Worm (Caenorhabditis elegans) whole organism, late embryonic: ENCODE data around the gene rtfo-1.

Experiments used
- C08G9.2 ChIP-seq: sonication (generic microtip); optimal IDR thresholded peaks from 2 replicates; lab custom pipeline; 2016; ENCODE audit warnings: mild to moderate bottlenecking, missing genetic modification characterization, moderate library complexity, missing compliant biosample characterization
- C38D4.7 ChIP-seq: fragments of 200-800 bp; sonication (Bioruptor generic); optimal IDR thresholded peaks from 2 replicates; lab custom pipeline; 2018; ENCODE audit warnings: mild to moderate bottlenecking, missing genetic modification characterization, moderate library complexity, missing compliant biosample characterization
- F13H6.1 ChIP-seq: sonication (generic microtip); optimal IDR thresholded peaks from 2 replicates; lab custom pipeline; 2016; ENCODE audit warnings: missing genetic modification characterization, missing compliant biosample characterization
- K09A11.1 ChIP-seq: sonication (generic microtip); optimal IDR thresholded peaks from 2 replicates; lab custom pipeline; 2017; ENCODE audit warnings: antibody characterized with exemption, mild to moderate bottlenecking, missing genetic modification characterization, missing compliant biosample characterization; ENCODE audit not compliant: insufficient read depth
- T23F11.4 ChIP-seq: fragments of 200-800 bp; sonication (Bioruptor generic); optimal IDR thresholded peaks from 2 replicates; lab custom pipeline; 2018; ENCODE audit warnings: mild to moderate bottlenecking, missing genetic modification characterization, missing compliant biosample characterization
- Y22D7AL.16 ChIP-seq: sonication (generic microtip); optimal IDR thresholded peaks from 2 replicates; lab custom pipeline; 2016; ENCODE audit warnings: missing genetic modification characterization, missing compliant biosample characterization
- ahr-1 ChIP-seq: sonication (generic microtip); optimal IDR thresholded peaks from 2 replicates; lab custom pipeline; 2016; ENCODE audit warnings: missing genetic modification characterization, missing compliant biosample characterization
- ama-1 ChIP-seq: fragments of 150-350 bp; optimal IDR thresholded peaks from 2 replicates; lab custom pipeline; 2014
- ceh-18 ChIP-seq: sonication (generic microtip); optimal IDR thresholded peaks from 2 replicates; lab custom pipeline; 2016; ENCODE audit warnings: missing genetic modification characterization, missing compliant biosample characterization
- ceh-2 ChIP-seq: sonication (generic microtip); optimal IDR thresholded peaks from 2 replicates; lab custom pipeline; 2016; ENCODE audit warnings: missing genotype, missing genetic modification characterization, missing compliant biosample characterization
- ceh-30 ChIP-seq: fragments of 150-350 bp; optimal IDR thresholded peaks from 2 replicates; lab custom pipeline; 2014; ENCODE audit warnings: missing biosample characterization, missing genetic modification characterization
- ceh-31 ChIP-seq: sonication (generic microtip); optimal IDR thresholded peaks from 2 replicates; lab custom pipeline; 2016; ENCODE audit warnings: missing genetic modification characterization, missing compliant biosample characterization
- ceh-45 ChIP-seq: fragments of 200-800 bp; sonication (Bioruptor generic); IDR thresholded peaks from 2 replicates; pipeline ENCODE4 v1.3.6; 2022; ENCODE audit warnings: missing genetic modification reagents, missing genetic modification characterization, missing compliant biosample characterization
- ceh-6 ChIP-seq: fragments of 200-800 bp; sonication (Bioruptor generic); optimal IDR thresholded peaks from 2 replicates; lab custom pipeline; 2018; ENCODE audit warnings: mild to moderate bottlenecking, missing genetic modification characterization, missing compliant biosample characterization
- dmd-4 ChIP-seq: sonication (generic microtip); optimal IDR thresholded peaks from 2 replicates; lab custom pipeline; 2016; ENCODE audit warnings: borderline replicate concordance, missing genetic modification characterization, missing compliant biosample characterization
- dve-1 ChIP-seq: sonication (generic microtip); optimal IDR thresholded peaks from 2 replicates; lab custom pipeline; 2017; ENCODE audit warnings: antibody characterized with exemption, mild to moderate bottlenecking, missing genetic modification characterization, missing compliant biosample characterization
- elt-2 ChIP-seq: sonication (generic microtip); optimal IDR thresholded peaks from 2 replicates; lab custom pipeline; 2016; ENCODE audit warnings: missing genetic modification reagents, missing genetic modification characterization, missing compliant biosample characterization
- ets-4 ChIP-seq: sonication (generic microtip); optimal IDR thresholded peaks from 2 replicates; lab custom pipeline; 2016; ENCODE audit warnings: missing genetic modification characterization, missing compliant biosample characterization
- eyg-1 ChIP-seq: sonication (generic microtip); optimal IDR thresholded peaks from 2 replicates; lab custom pipeline; 2016; ENCODE audit warnings: missing genotype, missing genetic modification characterization, missing compliant biosample characterization
- fkh-6 ChIP-seq: sonication (generic microtip); optimal IDR thresholded peaks from 2 replicates; lab custom pipeline; 2016; ENCODE audit warnings: missing genetic modification characterization, missing compliant biosample characterization
- hlh-13 ChIP-seq: fragments of 200-800 bp; sonication (Bioruptor generic); optimal IDR thresholded peaks from 2 replicates; lab custom pipeline; 2018; ENCODE audit warnings: mild to moderate bottlenecking, missing genetic modification characterization, missing compliant biosample characterization
- hlh-8 ChIP-seq: sonication (generic microtip); optimal IDR thresholded peaks from 2 replicates; lab custom pipeline; 2016; ENCODE audit warnings: missing genotype, missing genetic modification characterization, missing compliant biosample characterization
- lim-6 ChIP-seq: sonication (generic microtip); optimal IDR thresholded peaks from 2 replicates; lab custom pipeline; 2016; ENCODE audit warnings: missing genetic modification characterization, missing compliant biosample characterization
- lin-11 ChIP-seq: fragments of 200-800 bp; sonication (Bioruptor generic); optimal IDR thresholded peaks from 2 replicates; lab custom pipeline; 2018; ENCODE audit warnings: mild to moderate bottlenecking, missing genetic modification characterization, missing compliant biosample characterization
- madf-2 ChIP-seq: sonication (generic microtip); optimal IDR thresholded peaks from 2 replicates; lab custom pipeline; 2017; ENCODE audit warnings: missing genetic modification characterization, missing compliant biosample characterization
- nfya-1 ChIP-seq: sonication (generic microtip); optimal IDR thresholded peaks from 2 replicates; lab custom pipeline; 2017; ENCODE audit warnings: missing genetic modification characterization, mild to moderate bottlenecking, missing compliant biosample characterization, antibody characterized with exemption, moderate library complexity
- nhr-11 ChIP-seq: fragments of 150-350 bp; optimal IDR thresholded peaks from 2 replicates; lab custom pipeline; 2014; ENCODE audit warnings: missing biosample characterization, missing genetic modification characterization
- nhr-232 ChIP-seq: sonication (generic microtip); optimal IDR thresholded peaks from 2 replicates; lab custom pipeline; 2016; ENCODE audit warnings: missing genetic modification characterization, missing compliant biosample characterization
- npax-4 ChIP-seq: sonication (generic microtip); optimal IDR thresholded peaks from 2 replicates; lab custom pipeline; 2016; ENCODE audit warnings: missing genetic modification characterization, missing compliant biosample characterization
- odd-2 ChIP-seq: sonication (generic microtip); optimal IDR thresholded peaks from 2 replicates; lab custom pipeline; 2017; ENCODE audit warnings: antibody characterized with exemption, mild to moderate bottlenecking, missing genetic modification characterization, missing compliant biosample characterization
- pax-1 ChIP-seq: fragments of 150-350 bp; optimal IDR thresholded peaks from 2 replicates; lab custom pipeline; 2014; ENCODE audit warnings: missing biosample characterization, missing genetic modification characterization
- pha-2 ChIP-seq: sonication (generic microtip); optimal IDR thresholded peaks from 2 replicates; lab custom pipeline; 2017; ENCODE audit warnings: mild to moderate bottlenecking, missing genetic modification characterization, missing compliant biosample characterization
- pha-4 ChIP-seq: fragments of 150-350 bp; optimal IDR thresholded peaks from 2 replicates; lab custom pipeline; 2018; ENCODE audit warnings: missing biosample characterization, missing genetic modification reagents, missing genetic modification characterization
- pros-1 ChIP-seq: fragments of 150-350 bp; optimal IDR thresholded peaks from 2 replicates; lab custom pipeline; 2014; ENCODE audit warnings: missing biosample characterization, missing genetic modification reagents, missing genetic modification characterization
- ref-2 ChIP-seq: sonication (generic microtip); optimal IDR thresholded peaks from 2 replicates; lab custom pipeline; 2016; ENCODE audit warnings: missing genetic modification characterization, missing compliant biosample characterization
- sdc-2 ChIP-seq: sonication (generic microtip); optimal IDR thresholded peaks from 2 replicates; lab custom pipeline; 2016; ENCODE audit warnings: missing genotype, missing genetic modification characterization, missing compliant biosample characterization
- syd-9 ChIP-seq: sonication (generic microtip); optimal IDR thresholded peaks from 2 replicates; lab custom pipeline; 2016; ENCODE audit warnings: mild to moderate bottlenecking, missing genetic modification characterization, moderate library complexity, missing compliant biosample characterization
- tbx-7 ChIP-seq: sonication (generic microtip); optimal IDR thresholded peaks from 2 replicates; lab custom pipeline; 2016; ENCODE audit warnings: missing genotype, missing genetic modification characterization, missing compliant biosample characterization
- ttx-3 ChIP-seq: sonication (generic microtip); optimal IDR thresholded peaks from 2 replicates; lab custom pipeline; 2016; ENCODE audit warnings: missing genetic modification reagents, missing genetic modification characterization, missing compliant biosample characterization
- unc-3 ChIP-seq, 2 experiments: fragments of 200-800 bp in 1 of 2; sonication (Bioruptor generic) in 1 of 2; sonication (generic microtip) in 1 of 2; conservative IDR thresholded peaks in 1 of 2; optimal IDR thresholded peaks in 1 of 2; 2 replicates each; pipeline versions ENCODE4 v1.3.6 to Lab custom; 2016 to 2022; ENCODE audit warnings: missing compliant biosample characterization in 2 of 2, missing genetic modification characterization in 2 of 2, missing genetic modification reagents in 1 of 2
- unc-42 ChIP-seq: sonication (generic microtip); optimal IDR thresholded peaks from 2 replicates; lab custom pipeline; 2016; ENCODE audit warnings: missing genotype, missing genetic modification characterization, missing compliant biosample characterization
- unc-55 ChIP-seq: sonication (generic microtip); optimal IDR thresholded peaks from 2 replicates; lab custom pipeline; 2017; ENCODE audit warnings: missing biosample characterization, missing genetic modification reagents, missing genetic modification characterization
- unc-86 ChIP-seq: sonication (generic microtip); optimal IDR thresholded peaks from 2 replicates; lab custom pipeline; 2016; ENCODE audit warnings: missing genetic modification characterization, missing compliant biosample characterization
- zip-5 ChIP-seq: sonication (generic microtip); optimal IDR thresholded peaks from 2 replicates; lab custom pipeline; 2016; ENCODE audit warnings: missing genetic modification characterization, missing compliant biosample characterization
- ztf-16 ChIP-seq: sonication (generic microtip); optimal IDR thresholded peaks from 2 replicates; lab custom pipeline; 2017; ENCODE audit warnings: missing genetic modification characterization, missing compliant biosample characterization

Gene rtfo-1

ce11 chrV:9556668-9557067 lies 25.8 kb downstream of the rtfo-1 start:
- TF ChIP-seq unc-42 (tag; lab: Kevin White, UChicago) (no peak), ceh-18 (tag; lab: Kevin White, UChicago) (no peak), syd-9 (no peak), ref-2 (tag; lab: Kevin White, UChicago) (no peak), sdc-2 (tag; lab: Kevin White, UChicago) (no peak), K09A11.1 (tag; lab: Kevin White, UChicago) (no peak), T23F11.4 (GFP tag; lab: Kevin White, UChicago) (no peak), ttx-3 (tag; lab: Kevin White, UChicago) (no peak), C08G9.2 (no peak), zip-5 (tag; lab: Kevin White, UChicago) (no peak), dve-1 (tag; lab: Kevin White, UChicago) (no peak), unc-86 (tag; lab: Kevin White, UChicago) (no peak), ahr-1 (tag; lab: Kevin White, UChicago) (no peak), tbx-7 (tag; lab: Kevin White, UChicago) (no peak), madf-2 (tag; lab: Kevin White, UChicago) (no peak), fkh-6 (tag; lab: Kevin White, UChicago) (no peak)
- TF ChIP-seq, all 69 proteins: peak for 0

ce11 chrV:9550313-9550712 lies 32.1 kb downstream of the rtfo-1 start, which contains the start of gene ehbp-1:
TSS of gene ehbp-1 (plus strand) at chrV:9550644.
- no peak for TF ChIP-seq nhr-11 (tag; lab: Kevin White, UChicago)
- peak; percentile 88 for TF ChIP-seq unc-42 (tag; lab: Kevin White, UChicago)
- TF ChIP-seq ceh-31 (tag; lab: Kevin White, UChicago): peak; percentile 22
- TF ChIP-seq unc-86 (tag; lab: Kevin White, UChicago): no peak
- no peak for TF ChIP-seq pha-4 (tag; lab: Kevin White, UChicago)

ce11 chrV:9549459-9549858 lies 33.0 kb downstream of the rtfo-1 start, which contains the start of gene nstp-10:
TSS of gene nstp-10 (minus strand) at chrV:9549836.
- no peak for TF ChIP-seq ama-1 (lab: Kevin White, UChicago)
- no peak for TF ChIP-seq elt-2 (tag; lab: Kevin White, UChicago)
- no peak for TF ChIP-seq ztf-16
- TF ChIP-seq ceh-31 (tag; lab: Kevin White, UChicago): peak; percentile 43
- no peak for TF ChIP-seq unc-86 (tag; lab: Kevin White, UChicago)
- no peak for TF ChIP-seq lin-11 (tag; lab: Kevin White, UChicago)
- TF ChIP-seq pha-2 (tag; lab: Kevin White, UChicago): no peak
- TF ChIP-seq C38D4.7 (GFP tag; lab: Kevin White, UChicago): no peak

ce11 chrV:9546860-9547269 lies 35.6 kb downstream of the rtfo-1 start, which contains the start of gene his-37:
TSS of gene his-37 (plus strand) at chrV:9547105.
- TF ChIP-seq ceh-6 (GFP tag; lab: Kevin White, UChicago) (no peak), pha-2 (tag; lab: Kevin White, UChicago) (peak; percentile 12), ets-4 (tag; lab: Kevin White, UChicago) (peak; percentile 86), sdc-2 (tag; lab: Kevin White, UChicago) (no peak), F13H6.1 (tag; lab: Kevin White, UChicago) (no peak), dmd-4 (tag; lab: Kevin White, UChicago) (peak; percentile 11), K09A11.1 (tag; lab: Kevin White, UChicago) (no peak), unc-3 (GFP tag; conservative IDR thresholded peaks at IDR 0.05; lab: Robert Waterston, UW) (no peak), unc-3 (tag; optimal IDR thresholded peaks at IDR 0.05; lab: Kevin White, UChicago) (peak; percentile 65), ama-1 (lab: Kevin White, UChicago) (no peak), ceh-45 (GFP tag; lab: Robert Waterston, UW) (no peak), lim-6 (tag; lab: Kevin White, UChicago) (no peak), nfya-1 (tag; lab: Kevin White, UChicago) (peak; percentile 93), hlh-8 (tag; lab: Kevin White, UChicago) (peak; percentile 41), unc-55 (GFP tag; lab: Kevin White, UChicago) (peak; percentile 92), tbx-7 (tag; lab: Kevin White, UChicago) (peak; percentile 25), pros-1 (tag; lab: Kevin White, UChicago) (peak; percentile 66), unc-42 (tag; lab: Kevin White, UChicago) (peak; percentile 86), nhr-232 (tag; lab: Kevin White, UChicago) (no peak), eyg-1 (tag; lab: Kevin White, UChicago) (no peak), pax-1 (tag; lab: Kevin White, UChicago) (peak; percentile 79), T23F11.4 (GFP tag; lab: Kevin White, UChicago) (peak; percentile 38), pha-4 (tag; lab: Kevin White, UChicago) (no peak), ceh-2 (tag; lab: Kevin White, UChicago) (peak; percentile 52), ttx-3 (tag; lab: Kevin White, UChicago) (peak; percentile 38), hlh-13 (GFP tag; lab: Kevin White, UChicago) (no peak), odd-2 (tag; lab: Kevin White, UChicago) (no peak), Y22D7AL.16 (tag; lab: Kevin White, UChicago) (no peak), ceh-30 (tag; lab: Kevin White, UChicago) (peak; percentile 45), npax-4 (no peak)
